Worm (Caenorhabditis elegans) whole organism, L2 larva: Measurements from ENCODE around the gene pag-3.

ENCODE experiments used
- C34F6.9 ChIP-seq: fragments of 150-350 bp; optimal IDR thresholded peaks from 2 replicates; lab custom pipeline; 2014; ENCODE audit warnings: missing biosample characterization, missing genetic modification characterization
- R02D3.7 ChIP-seq: fragments of 150-350 bp; optimal IDR thresholded peaks from 2 replicates; lab custom pipeline; 2014; ENCODE audit warnings: missing biosample characterization, missing genetic modification characterization
- Y55F3AM.14 ChIP-seq: fragments of 200-800 bp; sonication (Bioruptor generic); optimal IDR thresholded peaks from 2 replicates; lab custom pipeline; 2018; ENCODE audit warnings: mild to moderate bottlenecking, missing genetic modification characterization, missing compliant biosample characterization
- alr-1 ChIP-seq: fragments of 150-350 bp; optimal IDR thresholded peaks from 2 replicates; lab custom pipeline; 2014; ENCODE audit warnings: missing biosample characterization, missing genetic modification characterization
- ama-1 ChIP-seq: fragments of 150-350 bp; optimal IDR thresholded peaks from 2 replicates; lab custom pipeline; 2018; ENCODE audit warnings: inconsistent platforms
- ceh-16 ChIP-seq: fragments of 150-350 bp; optimal IDR thresholded peaks from 2 replicates; lab custom pipeline; 2014; ENCODE audit warnings: missing biosample characterization, missing genetic modification characterization
- ceh-82 ChIP-seq: fragments of 150-350 bp; optimal IDR thresholded peaks from 2 replicates; lab custom pipeline; 2014; ENCODE audit warnings: missing biosample characterization, missing genetic modification characterization
- crh-2 ChIP-seq: sonication (generic microtip); optimal IDR thresholded peaks from 2 replicates; lab custom pipeline; 2017; ENCODE audit warnings: missing biosample characterization, missing genetic modification characterization
- egl-27 ChIP-seq: sonication (generic microtip); optimal IDR thresholded peaks from 3 replicates; lab custom pipeline; 2017; ENCODE audit warnings: missing biosample characterization, missing genetic modification reagents, missing genetic modification characterization
- elt-1 ChIP-seq: fragments of 150-350 bp; optimal IDR thresholded peaks from 2 replicates; lab custom pipeline; 2014; ENCODE audit warnings: missing biosample characterization, missing genetic modification characterization
- elt-3 ChIP-seq: sonication (generic microtip); optimal IDR thresholded peaks from 2 replicates; lab custom pipeline; 2017; ENCODE audit warnings: missing biosample characterization, missing genetic modification characterization
- fos-1 ChIP-seq: fragments of 150-350 bp; optimal IDR thresholded peaks from 2 replicates; lab custom pipeline; 2014; ENCODE audit warnings: missing biosample characterization, missing genetic modification characterization
- lin-11 ChIP-seq: fragments of 150-350 bp; sonication (generic microtip); optimal IDR thresholded peaks from 2 replicates; lab custom pipeline; 2014; ENCODE audit warnings: missing biosample characterization, missing genetic modification characterization, inconsistent platforms, mixed read lengths
- lin-13 ChIP-seq: fragments of 150-350 bp; optimal IDR thresholded peaks from 2 replicates; lab custom pipeline; 2014; ENCODE audit warnings: missing biosample characterization, missing genetic modification reagents, missing genetic modification characterization
- lin-39 ChIP-seq: fragments of 150-350 bp; optimal IDR thresholded peaks from 2 replicates; lab custom pipeline; 2014; ENCODE audit warnings: missing biosample characterization, missing genetic modification reagents, missing genetic modification characterization
- lsy-2 ChIP-seq, 2 experiments: fragments of 150-350 bp in 1 of 2; sonication (generic microtip) in 1 of 2; optimal IDR thresholded peaks; 2 replicates each; lab custom pipeline; 2014 to 2017; ENCODE audit warnings: missing biosample characterization in 2 of 2, missing genetic modification characterization in 2 of 2
- mab-5 ChIP-seq: fragments of 150-350 bp; optimal IDR thresholded peaks from 2 replicates; lab custom pipeline; 2014; ENCODE audit warnings: missing biosample characterization, missing genetic modification characterization
- mbf-1 ChIP-seq: sonication (generic microtip); optimal IDR thresholded peaks from 2 replicates; lab custom pipeline; 2017; ENCODE audit warnings: missing biosample characterization, missing genetic modification characterization
- mdl-1 ChIP-seq, 2 experiments: fragments of 150-350 bp in 1 of 2; sonication (generic microtip) in 1 of 2; optimal IDR thresholded peaks; 2 replicates each; lab custom pipeline; 2017; ENCODE audit warnings: missing biosample characterization in 2 of 2, missing genetic modification characterization in 2 of 2
- nhr-10 ChIP-seq: sonication (generic microtip); optimal IDR thresholded peaks from 2 replicates; lab custom pipeline; 2017; ENCODE audit warnings: missing biosample characterization, missing genetic modification characterization
- nhr-11 ChIP-seq: fragments of 150-350 bp; optimal IDR thresholded peaks from 2 replicates; lab custom pipeline; 2014; ENCODE audit warnings: missing biosample characterization, missing genetic modification characterization
- nhr-12 ChIP-seq: fragments of 150-350 bp; optimal IDR thresholded peaks from 2 replicates; lab custom pipeline; 2014; ENCODE audit warnings: missing biosample characterization, missing genetic modification characterization
- nhr-129 ChIP-seq: fragments of 150-350 bp; optimal IDR thresholded peaks from 2 replicates; lab custom pipeline; 2014; ENCODE audit warnings: missing biosample characterization, missing genetic modification characterization
- nhr-21 ChIP-seq: fragments of 150-350 bp; optimal IDR thresholded peaks from 2 replicates; lab custom pipeline; 2014; ENCODE audit warnings: missing biosample characterization, missing genetic modification characterization
- nhr-23 ChIP-seq: fragments of 150-350 bp; optimal IDR thresholded peaks from 2 replicates; lab custom pipeline; 2014; ENCODE audit warnings: missing biosample characterization, missing genetic modification reagents, missing genetic modification characterization
- nhr-25 ChIP-seq: fragments of 150-350 bp; sonication (generic microtip); optimal IDR thresholded peaks from 3 replicates; lab custom pipeline; 2014; ENCODE audit warnings: missing biosample characterization, missing genetic modification characterization
- nhr-77 ChIP-seq: fragments of 150-350 bp; optimal IDR thresholded peaks from 2 replicates; lab custom pipeline; 2014; ENCODE audit warnings: missing biosample characterization, missing genetic modification characterization
- peb-1 ChIP-seq: fragments of 150-350 bp; optimal IDR thresholded peaks from 2 replicates; lab custom pipeline; 2014; ENCODE audit warnings: missing biosample characterization, missing genetic modification characterization
- sem-4 ChIP-seq: fragments of 150-350 bp; optimal IDR thresholded peaks from 2 replicates; lab custom pipeline; 2014; ENCODE audit warnings: missing biosample characterization, missing genetic modification reagents, missing genetic modification characterization
- skn-1 ChIP-seq: sonication (generic microtip); optimal IDR thresholded peaks from 2 replicates; lab custom pipeline; 2017; ENCODE audit warnings: missing biosample characterization, missing genetic modification characterization
- sma-9 ChIP-seq, 2 experiments: fragments of 150-350 bp in 1 of 2; sonication (generic microtip) in 1 of 2; optimal IDR thresholded peaks; 2 replicates each; lab custom pipeline; 2014 to 2016; ENCODE audit warnings: missing genetic modification characterization in 2 of 2, mild to moderate bottlenecking in 1 of 2, missing biosample characterization in 1 of 2, missing compliant biosample characterization in 1 of 2, missing genetic modification reagents in 1 of 2, moderate library complexity in 1 of 2
- snpc-4 ChIP-seq: fragments of 150-350 bp; optimal IDR thresholded peaks from 2 replicates; lab custom pipeline; 2014; ENCODE audit warnings: missing biosample characterization, missing genetic modification characterization
- unc-39 ChIP-seq: fragments of 150-350 bp; optimal IDR thresholded peaks from 2 replicates; lab custom pipeline; 2014; ENCODE audit warnings: missing biosample characterization, missing genetic modification characterization
- unc-62 ChIP-seq: fragments of 150-350 bp; optimal IDR thresholded peaks from 2 replicates; lab custom pipeline; 2014; ENCODE audit warnings: missing biosample characterization, missing genetic modification reagents, missing genetic modification characterization
- zag-1 ChIP-seq: fragments of 150-350 bp; optimal IDR thresholded peaks from 2 replicates; lab custom pipeline; 2014; ENCODE audit warnings: missing biosample characterization, missing genetic modification characterization
- ztf-1 ChIP-seq: fragments of 200-800 bp; sonication (Bioruptor generic); conservative IDR thresholded peaks from 2 replicates; pipeline ENCODE4 v1.3.6; 2022; ENCODE audit warnings: missing genetic modification characterization, missing compliant biosample characterization
- ztf-4 ChIP-seq: fragments of 150-350 bp; optimal IDR thresholded peaks from 2 replicates; lab custom pipeline; 2014; ENCODE audit warnings: missing biosample characterization, missing genetic modification characterization

pag-3 gene

DNA sequence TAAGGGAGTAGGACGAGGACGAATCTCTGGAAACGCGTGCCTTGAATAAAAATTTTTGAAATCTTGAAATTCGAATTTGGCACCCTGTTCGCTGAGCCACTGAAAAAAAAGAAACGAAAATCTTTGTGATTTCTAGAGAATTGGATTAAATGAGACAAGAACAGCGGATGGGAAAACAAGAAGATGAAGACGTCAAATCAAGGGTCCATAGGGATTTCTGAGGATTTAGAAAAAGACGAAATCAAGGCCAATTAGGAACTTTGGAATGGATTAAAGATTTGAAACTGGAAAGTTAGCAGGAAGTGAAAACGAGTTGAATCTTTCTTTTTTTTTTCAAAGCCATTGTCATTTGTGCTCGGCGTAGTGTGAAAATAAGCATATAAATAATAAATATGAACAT, at the start of gene pag-3:
pag-3 (minus strand) TSS at position 101 of the 400 bp plus-strand sequence.
- TF ChIP-seq C34F6.9 (tag; lab: Kevin White, UChicago) (no peak), snpc-4 (no peak), skn-1 (no peak), nhr-12 (tag; lab: Kevin White, UChicago) (no peak), lin-11 (tag; lab: Kevin White, UChicago) (no peak), lsy-2 (tag; optimal IDR thresholded peaks at IDR 0.05; lab: Kevin White, UChicago) (no peak), nhr-10 (no peak), lin-39 (tag; lab: Kevin White, UChicago) (no peak), egl-27 (tag; lab: Kevin White, UChicago) (no peak), Y55F3AM.14 (no peak), nhr-129 (tag; lab: Kevin White, UChicago) (no peak), fos-1 (tag; lab: Kevin White, UChicago) (no peak), ceh-82 (tag; lab: Kevin White, UChicago) (no peak), zag-1 (no peak), ama-1 (lab: Kevin White, UChicago) (no peak), nhr-23 (tag; lab: Kevin White, UChicago) (no peak), elt-1 (no peak), ztf-4 (tag; lab: Kevin White, UChicago) (no peak), peb-1 (tag; lab: Kevin White, UChicago) (no peak)

DNA sequence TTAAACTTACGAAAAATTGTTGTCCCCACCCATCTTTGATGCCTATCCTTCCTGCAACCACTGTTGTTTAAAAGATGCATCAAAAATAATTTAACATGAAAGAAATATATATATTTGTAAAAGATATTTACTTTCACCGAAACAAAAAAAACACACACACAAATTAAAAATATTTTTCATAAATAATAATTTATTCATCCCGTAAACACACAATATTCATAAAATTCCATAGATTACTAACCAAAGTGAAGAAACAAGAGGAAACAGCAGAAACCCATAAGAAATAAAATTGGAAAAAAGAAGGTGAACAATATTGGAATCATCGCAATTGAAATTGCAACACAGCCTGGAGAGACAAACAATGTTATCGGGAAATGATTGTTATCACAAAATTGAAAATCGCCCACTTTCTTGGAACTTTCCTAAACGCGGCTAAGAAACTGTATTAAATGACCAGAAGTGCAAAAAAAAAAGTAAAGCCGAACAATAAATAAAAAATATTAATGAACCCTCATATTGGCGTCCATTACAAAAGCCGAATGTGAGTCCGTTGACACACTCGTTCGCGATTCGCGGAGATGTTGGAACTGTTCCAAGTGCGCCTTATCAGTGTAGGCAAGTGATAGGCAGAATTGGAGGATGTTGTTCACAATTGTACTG, 49.6 kb upstream of the pag-3 start, which contains the start of gene slc-25A18.1:
slc-25A18.1 (minus strand) TSS at position 51 of the 660 bp plus-strand sequence.
- no peak for TF ChIP-seq ztf-1 (GFP tag; lab: Robert Waterston, UW)
- no peak for TF ChIP-seq mab-5 (tag; lab: Kevin White, UChicago)
- no peak for TF ChIP-seq elt-3 (tag; lab: Kevin White, UChicago)
- no peak for TF ChIP-seq mdl-1 (tag; optimal IDR thresholded peaks at IDR 0.05; lab: Kevin White, UChicago)
- no peak for TF ChIP-seq unc-39 (tag; lab: Kevin White, UChicago)
- TF ChIP-seq ceh-82 (tag; lab: Kevin White, UChicago) = no peak

DNA sequence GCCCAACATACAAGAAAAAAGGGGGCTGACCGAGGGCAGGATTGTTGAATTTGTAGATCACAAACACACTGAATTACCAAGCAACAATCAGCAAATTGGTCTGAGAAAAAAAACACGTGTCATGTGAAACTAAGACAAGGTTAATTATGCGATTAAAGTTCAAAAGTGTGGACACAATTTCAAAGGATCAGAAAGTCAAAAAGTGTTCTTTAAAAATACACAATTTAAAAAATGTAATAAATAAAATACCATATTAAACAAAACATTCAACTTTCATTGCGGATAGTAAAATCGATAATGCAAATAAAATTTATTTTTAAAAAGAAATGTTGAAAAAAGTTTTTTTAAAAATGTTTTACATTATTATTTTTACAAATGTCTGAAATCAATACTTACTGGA, 44.7 kb upstream of the pag-3 start, which contains the start of gene cutl-3:
cutl-3 (minus strand) TSS at position 101 of the 400 bp plus-strand sequence.
- TF ChIP-seq ztf-1 (GFP tag; lab: Robert Waterston, UW) = no peak
- TF ChIP-seq mab-5 (tag; lab: Kevin White, UChicago) = no peak
- no peak for TF ChIP-seq nhr-77 (tag; lab: Kevin White, UChicago)
- TF ChIP-seq ztf-4 (tag; lab: Kevin White, UChicago) = no peak
- no peak for TF ChIP-seq elt-1
- no peak for TF ChIP-seq nhr-21
- TF ChIP-seq sem-4 = no peak
- TF ChIP-seq R02D3.7 (tag; lab: Kevin White, UChicago) = no peak
- no peak for TF ChIP-seq ceh-16 (tag; lab: Kevin White, UChicago)
- no peak for TF ChIP-seq skn-1
- no peak for TF ChIP-seq zag-1
- TF ChIP-seq nhr-11 (tag; lab: Kevin White, UChicago) = no peak
- no peak for TF ChIP-seq unc-62 (GFP tag; lab: Kevin White, UChicago)
- no peak for TF ChIP-seq lin-11 (tag; lab: Kevin White, UChicago)
- TF ChIP-seq fos-1 (tag; lab: Kevin White, UChicago) = no peak
- TF ChIP-seq egl-27 (tag; lab: Kevin White, UChicago) = no peak
- no peak for TF ChIP-seq mbf-1
- no peak for TF ChIP-seq unc-39 (tag; lab: Kevin White, UChicago)

DNA sequence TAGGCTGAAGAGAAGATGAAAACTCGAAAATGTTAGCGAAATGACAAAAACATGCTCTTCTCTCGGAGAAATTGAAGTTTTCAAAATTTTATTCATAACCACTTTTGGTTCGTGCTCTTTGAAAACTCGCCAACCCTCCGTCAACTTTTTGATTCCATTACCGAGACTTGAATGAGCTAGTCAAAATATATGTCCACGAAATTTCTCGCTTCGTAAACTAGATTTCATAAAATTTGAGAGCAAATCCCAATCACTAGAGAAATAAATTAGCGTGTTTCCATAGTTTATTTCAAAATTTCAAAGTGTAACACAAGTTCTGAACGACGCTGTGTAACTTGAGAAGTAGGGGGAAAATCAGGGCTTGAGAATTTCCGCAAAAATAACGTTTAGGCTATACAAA, 39.3 kb upstream of the pag-3 start:
- TF ChIP-seq C34F6.9 (tag; lab: Kevin White, UChicago) = no peak
- no peak for TF ChIP-seq nhr-25 (tag; lab: Kevin White, UChicago)
- no peak for TF ChIP-seq sma-9 (GFP tag; optimal IDR thresholded peaks at IDR 0.05; lab: Kevin White, UChicago)
- no peak for TF ChIP-seq sma-9 (tag; optimal IDR thresholded peaks at IDR 0.05; lab: Kevin White, UChicago)
- no peak for TF ChIP-seq fos-1 (tag; lab: Kevin White, UChicago)
- TF ChIP-seq nhr-11 (tag; lab: Kevin White, UChicago) = no peak
- TF ChIP-seq zag-1 = no peak
- TF ChIP-seq lsy-2 (tag; optimal IDR thresholded peaks at IDR 0.05; lab: Kevin White, UChicago) = no peak
- TF ChIP-seq ceh-82 (tag; lab: Kevin White, UChicago) = no peak
- TF ChIP-seq lin-13 (GFP tag; lab: Kevin White, UChicago) = no peak
- TF ChIP-seq crh-2 = no peak
- TF ChIP-seq ztf-1 (GFP tag; lab: Robert Waterston, UW) = no peak
- TF ChIP-seq skn-1 = no peak
- TF ChIP-seq lin-39 (tag; lab: Kevin White, UChicago) = no peak
- no peak for TF ChIP-seq alr-1 (tag; lab: Kevin White, UChicago)
- no peak for TF ChIP-seq egl-27 (tag; lab: Kevin White, UChicago)
- TF ChIP-seq lin-11 (tag; lab: Kevin White, UChicago) = no peak
- no peak for TF ChIP-seq unc-39 (tag; lab: Kevin White, UChicago)
- TF ChIP-seq R02D3.7 (tag; lab: Kevin White, UChicago) = no peak
- TF ChIP-seq unc-62 (GFP tag; lab: Kevin White, UChicago) = no peak
